Fruit fly (Drosophila melanogaster) whole organism, embryonic: Measurements from ENCODE around the gene CG10694.

Experiments used
- B-H2 ChIP-seq: fragments of 200-800 bp; sonication (Bioruptor generic); optimal IDR thresholded peaks from 2 replicates; lab custom pipeline; 2018; ENCODE audit warnings: missing biosample characterization, mild to moderate bottlenecking, missing genetic modification characterization
- CG11456 ChIP-seq: fragments of 200-800 bp; sonication (Bioruptor generic); IDR thresholded peaks from 3 replicates; pipeline ENCODE4 v1.3.6; 2022; ENCODE audit warnings: missing biosample characterization, missing genetic modification characterization
- CG12104 ChIP-seq: fragments of 200-800 bp; sonication (Bioruptor generic); optimal IDR thresholded peaks from 3 replicates; lab custom pipeline; 2016; ENCODE audit warnings: missing biosample characterization, missing genetic modification characterization
- CG12659 ChIP-seq: fragments of 200-800 bp; sonication (Bioruptor generic); optimal IDR thresholded peaks from 3 replicates; lab custom pipeline; 2017; ENCODE audit warnings: mild to moderate bottlenecking, missing biosample characterization, missing genetic modification reagents, missing genetic modification characterization
- CG15601 ChIP-seq: fragments of 200-800 bp; sonication (Bioruptor generic); optimal IDR thresholded peaks from 3 replicates; lab custom pipeline; 2019; ENCODE audit warnings: missing biosample characterization, mild to moderate bottlenecking, missing genetic modification characterization, moderate library complexity
- CG1832 ChIP-seq: fragments of 200-800 bp; sonication (Bioruptor generic); optimal IDR thresholded peaks from 2 replicates; lab custom pipeline; 2017; ENCODE audit warnings: missing biosample characterization, mild to moderate bottlenecking, missing genetic modification characterization, inconsistent platforms
- CG18764 ChIP-seq: fragments of 200-800 bp; sonication (Bioruptor generic); optimal IDR thresholded peaks from 3 replicates; lab custom pipeline; 2016; ENCODE audit warnings: missing biosample characterization, missing genetic modification characterization
- CG2875 ChIP-seq: fragments of 200-800 bp; sonication (Bioruptor generic); optimal IDR thresholded peaks from 2 replicates; lab custom pipeline; 2017; ENCODE audit warnings: missing biosample characterization, mild to moderate bottlenecking, missing genetic modification characterization, missing genetic modification reagents
- CG30020 ChIP-seq: fragments of 200-800 bp; optimal IDR thresholded peaks from 2 replicates; lab custom pipeline; 2019; ENCODE audit warnings: missing biosample characterization, mild to moderate bottlenecking, missing genetic modification characterization, moderate library complexity
- CG30431 ChIP-seq: fragments of 200-800 bp; sonication (Bioruptor generic); optimal IDR thresholded peaks from 2 replicates; lab custom pipeline; 2017; ENCODE audit warnings: missing biosample characterization, missing genetic modification characterization
- CG3847 ChIP-seq: fragments of 200-800 bp; sonication (Bioruptor generic); IDR thresholded peaks from 2 replicates; pipeline ENCODE4 v1.3.6; 2022; ENCODE audit warnings: missing biosample characterization, missing genetic modification characterization
- CG4404 ChIP-seq: fragments of 200-800 bp; sonication (Bioruptor generic); IDR thresholded peaks from 2 replicates; pipeline ENCODE4 v1.3.6; 2022; ENCODE audit warnings: missing biosample characterization, missing genetic modification characterization
- CG4820 ChIP-seq: fragments of 200-800 bp; sonication (Bioruptor generic); optimal IDR thresholded peaks from 3 replicates; lab custom pipeline; 2016; ENCODE audit warnings: missing biosample characterization, missing genetic modification characterization
- CG6791 ChIP-seq: fragments of 200-800 bp; sonication (Bioruptor generic); IDR thresholded peaks from 3 replicates; pipeline ENCODE4 v1.3.6; 2022; ENCODE audit warnings: missing biosample characterization, missing genetic modification characterization; ENCODE audit not compliant: partially characterized antibody
- CG7928 ChIP-seq: fragments of 200-800 bp; sonication (Bioruptor generic); optimal IDR thresholded peaks from 2 replicates; lab custom pipeline; 2017; ENCODE audit warnings: missing biosample characterization, mild to moderate bottlenecking, missing genetic modification characterization
- CG7987 ChIP-seq: fragments of 200-800 bp; sonication (Bioruptor generic); optimal IDR thresholded peaks from 2 replicates; lab custom pipeline; 2018; ENCODE audit warnings: missing biosample characterization, mild to moderate bottlenecking, missing genetic modification characterization, moderate library complexity
- CG8765 ChIP-seq: fragments of 200-800 bp; sonication (Bioruptor generic); IDR thresholded peaks from 2 replicates; pipeline ENCODE4 v1.3.6; 2022; ENCODE audit warnings: missing biosample characterization, missing genetic modification characterization
- CG8944 ChIP-seq: fragments of 200-800 bp; sonication (Bioruptor generic); optimal IDR thresholded peaks from 3 replicates; lab custom pipeline; 2016; ENCODE audit warnings: missing biosample characterization, missing genetic modification characterization
- CG9932 ChIP-seq: fragments of 200-800 bp; sonication (Bioruptor generic); IDR thresholded peaks from 2 replicates; pipeline ENCODE4 v1.3.6; 2022; ENCODE audit warnings: missing biosample characterization, missing genetic modification characterization
- Camta ChIP-seq: fragments of 200-800 bp; sonication (Bioruptor generic); optimal IDR thresholded peaks from 2 replicates; lab custom pipeline; 2016; ENCODE audit warnings: missing biosample characterization, missing genetic modification characterization
- Dad ChIP-seq: fragments of 200-800 bp; sonication (Bioruptor generic); optimal IDR thresholded peaks from 3 replicates; lab custom pipeline; 2016; ENCODE audit warnings: missing biosample characterization, missing genetic modification characterization
- Dip2 ChIP-seq: fragments of 200-800 bp; sonication (Bioruptor generic); IDR thresholded peaks from 2 replicates; pipeline ENCODE4 v1.3.6; 2022; ENCODE audit warnings: missing biosample characterization, missing genetic modification characterization
- Dp ChIP-seq: fragments of 200-800 bp; sonication (Bioruptor generic); optimal IDR thresholded peaks from 2 replicates; lab custom pipeline; 2018; ENCODE audit warnings: missing biosample characterization, mild to moderate bottlenecking, missing genetic modification characterization, moderate library complexity
- Eip74EF ChIP-seq, 2 experiments: fragments of 200-800 bp in 1 of 2; fragments of >200 bp in 1 of 2; sonication (Bioruptor generic) in 1 of 2; optimal IDR thresholded peaks; 2 replicates each; lab custom pipeline; 2017 to 2019; ENCODE audit warnings: missing biosample characterization in 2 of 2, missing genetic modification characterization in 2 of 2, mild to moderate bottlenecking in 1 of 2, moderate library complexity in 1 of 2
- Ets65A ChIP-seq: fragments of 200-800 bp; sonication (Bioruptor generic); peaks from one replicate; lab custom pipeline; 2016; ENCODE audit warnings: missing biosample characterization, missing genetic modification characterization
- Hmr ChIP-seq: fragments of 200-800 bp; sonication (Bioruptor generic); optimal IDR thresholded peaks from 3 replicates; lab custom pipeline; 2017; ENCODE audit warnings: mild to moderate bottlenecking, missing biosample characterization, missing genetic modification reagents, missing genetic modification characterization
- MBD-R2 ChIP-seq: fragments of 200-800 bp; sonication (Bioruptor generic); IDR thresholded peaks from 2 replicates; pipeline ENCODE4 v1.3.6; 2022; ENCODE audit warnings: missing biosample characterization, missing genetic modification characterization
- Mrtf ChIP-seq: fragments of 200-800 bp; sonication (Bioruptor generic); IDR thresholded peaks from 3 replicates; pipeline ENCODE4 v1.3.6; 2022; ENCODE audit warnings: missing biosample characterization, missing genetic modification characterization
- Nf-YC ChIP-seq: fragments of 200-800 bp; optimal IDR thresholded peaks from 3 replicates; lab custom pipeline; 2019; ENCODE audit warnings: missing biosample characterization, mild to moderate bottlenecking, missing genetic modification characterization, moderate library complexity
- PHDP ChIP-seq: fragments of 200-800 bp; sonication (Bioruptor generic); optimal IDR thresholded peaks from 3 replicates; lab custom pipeline; 2018; ENCODE audit warnings: missing biosample characterization, mild to moderate bottlenecking, missing genetic modification characterization, moderate library complexity
- Pdp1 ChIP-seq, 2 experiments: fragments of 200-800 bp; sonication (Bioruptor generic); optimal IDR thresholded peaks; 3 replicates each; lab custom pipeline; 2016; ENCODE audit warnings: missing biosample characterization in 2 of 2, missing genetic modification characterization in 2 of 2, mild to moderate bottlenecking in 1 of 2, moderate library complexity in 1 of 2
- amos ChIP-seq: fragments of 200-800 bp; sonication (Bioruptor generic); IDR thresholded peaks from 2 replicates; pipeline ENCODE4 v1.3.6; 2022; ENCODE audit warnings: missing biosample characterization, missing genetic modification characterization; ENCODE audit not compliant: partially characterized antibody
- bbx ChIP-seq: fragments of 200-800 bp; sonication (Bioruptor generic); IDR thresholded peaks from 2 replicates; pipeline ENCODE4 v1.3.6; 2022; ENCODE audit warnings: missing biosample characterization, missing genetic modification characterization; ENCODE audit not compliant: partially characterized antibody
- btn ChIP-seq: fragments of 200-800 bp; sonication (Bioruptor generic); optimal IDR thresholded peaks from 2 replicates; lab custom pipeline; 2016; ENCODE audit warnings: missing biosample characterization, missing genetic modification characterization
- cas ChIP-seq: fragments of 200-800 bp; sonication (Bioruptor generic); IDR thresholded peaks from 2 replicates; pipeline ENCODE4 v1.3.6; 2022; ENCODE audit warnings: missing biosample characterization, missing genetic modification characterization
- croc ChIP-seq: fragments of 200-800 bp; sonication (Bioruptor generic); conservative IDR thresholded peaks from 3 replicates; pipeline ENCODE4 v1.3.6; 2022; ENCODE audit warnings: missing biosample characterization, missing genetic modification characterization
- crp ChIP-seq, 2 experiments: fragments of 200-800 bp; sonication (Bioruptor generic); optimal IDR thresholded peaks; 2 replicates in 1 of 2; 3 replicates in 1 of 2; lab custom pipeline; 2017; ENCODE audit warnings: missing biosample characterization in 2 of 2, missing genetic modification characterization in 2 of 2, mild to moderate bottlenecking in 1 of 2, moderate library complexity in 1 of 2
- exex ChIP-seq: fragments of 200-800 bp; sonication (Bioruptor generic); optimal IDR thresholded peaks from 4 replicates; lab custom pipeline; 2018; ENCODE audit warnings: missing biosample characterization, mild to moderate bottlenecking, missing genetic modification characterization, moderate library complexity
- fd3F ChIP-seq: fragments of 200-800 bp; sonication (Bioruptor generic); optimal IDR thresholded peaks from 2 replicates; lab custom pipeline; 2018; ENCODE audit warnings: missing biosample characterization, mild to moderate bottlenecking, missing genetic modification characterization, moderate library complexity
- klu ChIP-seq: fragments of 200-800 bp; sonication (Bioruptor generic); IDR thresholded peaks from 2 replicates; pipeline ENCODE4 v1.3.6; 2022; ENCODE audit warnings: missing biosample characterization, missing genetic modification characterization
- phol ChIP-seq: fragments of 200-800 bp; sonication (Bioruptor generic); optimal IDR thresholded peaks from 3 replicates; lab custom pipeline; 2018; ENCODE audit warnings: missing biosample characterization, mild to moderate bottlenecking, missing genetic modification characterization, moderate library complexity
- pzg ChIP-seq: fragments of 200-800 bp; sonication (Bioruptor generic); optimal IDR thresholded peaks from 3 replicates; lab custom pipeline; 2018; ENCODE audit warnings: missing biosample characterization, mild to moderate bottlenecking, missing genetic modification characterization, moderate library complexity
- ranshi ChIP-seq: fragments of 200-800 bp; sonication (Bioruptor generic); IDR thresholded peaks from 2 replicates; pipeline ENCODE4 v1.3.6; 2022; ENCODE audit warnings: missing biosample characterization, missing genetic modification characterization
- stwl ChIP-seq: fragments of 200-800 bp; sonication (Bioruptor generic); optimal IDR thresholded peaks from 3 replicates; lab custom pipeline; 2018; ENCODE audit warnings: missing biosample characterization, mild to moderate bottlenecking, missing genetic modification characterization, moderate library complexity
- sug ChIP-seq: fragments of 200-800 bp; optimal IDR thresholded peaks from 2 replicates; lab custom pipeline; 2019; ENCODE audit warnings: missing biosample characterization, mild to moderate bottlenecking, missing genetic modification characterization, moderate library complexity
- tin ChIP-seq: fragments of 200-800 bp; sonication (Bioruptor generic); optimal IDR thresholded peaks from 3 replicates; lab custom pipeline; 2016; ENCODE audit warnings: missing biosample characterization, missing genetic modification characterization
- ttk ChIP-seq: fragments of 200-800 bp; sonication (Bioruptor generic); IDR thresholded peaks from 2 replicates; pipeline ENCODE4 v2.1.2; 2022; ENCODE audit warnings: missing biosample characterization, missing genetic modification characterization

CG10694 gene

dm6 chr3R:24116972-24117371, 9.8 kb downstream of the CG10694 start (continued):
- no peak for TF ChIP-seq CG9932
- no peak for TF ChIP-seq CG7987 (GFP tag; lab: Kevin White, UChicago)
- TF ChIP-seq Camta (GFP tag; lab: Kevin White, UChicago): no peak
- TF ChIP-seq exex (tag; lab: Kevin White, UChicago): peak; percentile 21
- no peak for TF ChIP-seq CG12659 (GFP tag; lab: Kevin White, UChicago)
- no peak for TF ChIP-seq tin (GFP tag; lab: Kevin White, UChicago)
- TF ChIP-seq Hmr (GFP tag; lab: Kevin White, UChicago): no peak
- no peak for TF ChIP-seq klu
- peak in 1 of 2 experiments; percentile 48 for TF ChIP-seq Pdp1 (GFP tag; optimal IDR thresholded peaks at IDR 0.05; lab: Kevin White, UChicago)
- no peak for TF ChIP-seq CG8944 (GFP tag; lab: Kevin White, UChicago)
- TF ChIP-seq Nf-YC: no peak
- TF ChIP-seq sug: peak; percentile 71
- no peak for TF ChIP-seq stwl (tag; lab: Kevin White, UChicago)
- TF ChIP-seq CG7928 (GFP tag; lab: Kevin White, UChicago): no peak
- TF ChIP-seq cas: no peak
- TF ChIP-seq CG1832 (GFP tag; lab: Kevin White, UChicago): no peak
- TF ChIP-seq CG4820 (GFP tag; lab: Kevin White, UChicago): no peak

dm6 chr3R:24121669-24122068, 14.5 kb downstream of the CG10694 start:
- TF ChIP-seq CG4404 (GFP tag; lab: Robert Waterston, UW) (0 out of 2 replicates have a peak, but pooled peaks have one; percentile 11), CG7928 (GFP tag; lab: Kevin White, UChicago) (no peak), Eip74EF (GFP tag; optimal IDR thresholded peaks at IDR 0.05; lab: Kevin White, UChicago) (no peak), CG11456 (GFP tag; lab: Robert Waterston, UW) (0 out of 3 replicates have a peak, but pooled peaks have one; percentile 15), PHDP (tag; lab: Kevin White, UChicago) (no peak), Dip2 (GFP tag; lab: Robert Waterston, UW) (0 out of 2 replicates have a peak, but pooled peaks have one; percentile 5)

- TF ChIP-seq CG15601 (tag; lab: Kevin White, UChicago): no peak
- no peak for TF ChIP-seq ranshi (GFP tag; lab: Robert Waterston, UW)
- TF ChIP-seq ttk (GFP tag; lab: Robert Waterston, UW): no peak
- no peak for TF ChIP-seq CG18764 (GFP tag; lab: Kevin White, UChicago)
- no peak for TF ChIP-seq CG30020
- no peak for TF ChIP-seq Dad
- TF ChIP-seq btn (GFP tag; lab: Kevin White, UChicago): no peak
- TF ChIP-seq phol (tag; lab: Kevin White, UChicago): no peak
- TF ChIP-seq CG12104 (GFP tag; lab: Kevin White, UChicago): no peak
- TF ChIP-seq B-H2 (GFP tag; lab: Kevin White, UChicago): no peak
- no peak for TF ChIP-seq CG2875 (GFP tag; lab: Kevin White, UChicago)
- no peak for TF ChIP-seq Mrtf (GFP tag; lab: Robert Waterston, UW)
- TF ChIP-seq fd3F (GFP tag; lab: Kevin White, UChicago): no peak
- no peak for TF ChIP-seq CG30431 (GFP tag; lab: Kevin White, UChicago)
Observed at dm6 chr3R:24122369-24122768, 15.2 kb downstream of the CG10694 start.

dm6 chr3R:24130080-24130479, 22.9 kb downstream of the CG10694 start, which contains the start of the genes GatB and Tsc1:
Gene GatB, minus strand, starts transcription at chr3R:24130255.
Gene Tsc1, plus strand, starts transcription at chr3R:24130307.
- TF ChIP-seq amos (GFP tag; lab: Robert Waterston, UW): peak; percentile 51
- TF ChIP-seq Dp (GFP tag; lab: Kevin White, UChicago): peak; percentile 65
- no peak for TF ChIP-seq Eip74EF (GFP tag; optimal IDR thresholded peaks at IDR 0.05; lab: Kevin White, UChicago)
- peak; percentile 67 to 95 for TF ChIP-seq crp (GFP tag; optimal IDR thresholded peaks at IDR 0.05; lab: Kevin White, UChicago)
- TF ChIP-seq CG8765 (GFP tag; lab: Robert Waterston, UW): no peak
- peak; percentile 56; the same call in 1 of the 3 replicates for TF ChIP-seq CG6791
- peak; percentile 68 for TF ChIP-seq CG3847 (GFP tag; lab: Robert Waterston, UW)
- TF ChIP-seq MBD-R2 (GFP tag; lab: Robert Waterston, UW): peak; percentile 98
- TF ChIP-seq croc (GFP tag; lab: Robert Waterston, UW): no peak
- TF ChIP-seq bbx (GFP tag; lab: Robert Waterston, UW): peak; percentile 50; the same call in 1 of the 2 replicates
- peak in 1 of 2 experiments; percentile 82 for TF ChIP-seq Pdp1 (GFP tag; optimal IDR thresholded peaks at IDR 0.05; lab: Kevin White, UChicago)
- TF ChIP-seq Ets65A (GFP tag; lab: Kevin White, UChicago): peak; percentile 43
- TF ChIP-seq pzg (GFP tag; lab: Kevin White, UChicago): peak; percentile 74
